Worm (Caenorhabditis elegans): ENCODE data around the gene nhr-8.
A peak's percentile ranks its signal among the peaks of the same experiment; 100 is the strongest.

Gene nhr-8

ce11 chrIV:7722806-7723205 lies 12.0 kb downstream of the nhr-8 start, which contains the start of gene C50F7.6:
C50F7.6 (minus strand) TSS chrIV:7723199.
- TF ChIP-seq nhr-120 (GFP tag; IDR thresholded peaks at IDR 0.05) (no peak), snpc-1.3 (tag; optimal IDR thresholded peaks at IDR 0.05; ENCODE audit: insufficient read depth) (no peak), ztf-22 (GFP tag; optimal IDR thresholded peaks at IDR 0.05) (no peak), efl-1 (GFP tag; optimal IDR thresholded peaks at IDR 0.05) (no peak), zfh-2 (GFP tag; conservative IDR thresholded peaks at IDR 0.05) (no peak), bed-2 (GFP tag; IDR thresholded peaks at IDR 0.05) (no peak), rec-8 (tag; optimal IDR thresholded peaks at IDR 0.05) (no peak), Y79H2A.3 (GFP tag; conservative IDR thresholded peaks at IDR 0.05) (no peak)

- TF ChIP-seq Y95B8A.8 (GFP tag; IDR thresholded peaks at IDR 0.05), result no peak
- no peak for TF ChIP-seq F10E7.11 (tag; optimal IDR thresholded peaks at IDR 0.05)
- no peak for TF ChIP-seq let-526 (GFP tag; IDR thresholded peaks at IDR 0.05)
- TF ChIP-seq ztf-3 (GFP tag; optimal IDR thresholded peaks at IDR 0.05), result no peak
- TF ChIP-seq F55B11.4 (tag; optimal IDR thresholded peaks at IDR 0.05; ENCODE audit: borderline replicate concordance, insufficient read depth), result no peak
- no peak for TF ChIP-seq F37B4.10 (GFP tag; IDR thresholded peaks at IDR 0.05)
- no peak for TF ChIP-seq Y79H2A.3 (GFP tag; conservative IDR thresholded peaks at IDR 0.05)
- TF ChIP-seq ekl-4 (GFP tag; IDR thresholded peaks at IDR 0.05), result no peak
- no peak for TF ChIP-seq tbp1 (GFP tag; optimal IDR thresholded peaks at IDR 0.05)
- TF ChIP-seq nhr-27 (tag; optimal IDR thresholded peaks at IDR 0.05), result no peak
- TF ChIP-seq F33H1.4 (GFP tag; IDR thresholded peaks at IDR 0.05), result no peak
- no peak for TF ChIP-seq rec-8 (tag; optimal IDR thresholded peaks at IDR 0.05)
- TF ChIP-seq snpc-3.4 (tag; optimal IDR thresholded peaks at IDR 0.05), result no peak
- TF ChIP-seq madf-3 (GFP tag; IDR thresholded peaks at IDR 0.05), result no peak
- TF ChIP-seq ceh-40 (GFP tag; IDR thresholded peaks at IDR 0.05), result no peak
- TF ChIP-seq F57A8.1 (GFP tag; optimal IDR thresholded peaks at IDR 0.05), result no peak
- no peak for TF ChIP-seq ztf-25 (GFP tag; IDR thresholded peaks at IDR 0.05)
- TF ChIP-seq somi-1 (GFP tag; optimal IDR thresholded peaks at IDR 0.05), result no peak
- TF ChIP-seq hlh-26 (GFP tag; conservative IDR thresholded peaks at IDR 0.05), result no peak
Observed at ce11 chrIV:7723555-7723954, 12.8 kb downstream of the nhr-8 start.

- TF ChIP-seq K12H6.12 (tag; optimal IDR thresholded peaks at IDR 0.05) (no peak), mcd-1 (GFP tag; IDR thresholded peaks at IDR 0.05) (no peak), efl-1 (GFP tag; optimal IDR thresholded peaks at IDR 0.05) (no peak), egl-18 (GFP tag; IDR thresholded peaks at IDR 0.05) (no peak), B0261.1 (tag; optimal IDR thresholded peaks at IDR 0.05) (no peak), F39B2.1 (GFP tag; IDR thresholded peaks at IDR 0.05) (no peak), fkh-3 (tag; optimal IDR thresholded peaks at IDR 0.05) (no peak), attf-3 (GFP tag; conservative IDR thresholded peaks at IDR 0.05) (no peak), ekl-4 (GFP tag; IDR thresholded peaks at IDR 0.05) (no peak), madf-10 (tag; optimal IDR thresholded peaks at IDR 0.05) (no peak), dpff-1 (tag; optimal IDR thresholded peaks at IDR 0.05) (no peak)
Observed at ce11 chrIV:7724912-7725311, 14.1 kb downstream of the nhr-8 start.

- no peak for TF ChIP-seq ceh-79 (tag; optimal IDR thresholded peaks at IDR 0.05)
- TF ChIP-seq Y53G8AR.9 (GFP tag; conservative IDR thresholded peaks at IDR 0.05), result no peak
- TF ChIP-seq nhr-80 (tag; optimal IDR thresholded peaks at IDR 0.05), result peak; percentile 26
- no peak for TF ChIP-seq Y56A3A.18 (GFP tag; IDR thresholded peaks at IDR 0.05)
- TF ChIP-seq hlh-12 (tag; optimal IDR thresholded peaks at IDR 0.05), result no peak
- no peak for TF ChIP-seq B0019.2 (GFP tag; conservative IDR thresholded peaks at IDR 0.05)
- no peak for TF ChIP-seq ama-1 (optimal IDR thresholded peaks at IDR 0.05)
- TF ChIP-seq ama-1 (GFP tag; optimal IDR thresholded peaks at IDR 0.05), result no peak
- TF ChIP-seq akir-1 (GFP tag; optimal IDR thresholded peaks at IDR 0.05), result no peak
Observed at ce11 chrIV:7726325-7726724, 15.5 kb downstream of the nhr-8 start, which contains the start of gene C50F7.5. C50F7.5 (plus strand) TSS chrIV:7726719.

All from whole organism, young adult.